Worm (Caenorhabditis elegans) whole organism, L1 larva: ENCODE measurements around the gene faah-5.

Experiments
- aly-2 ChIP-seq: fragments of 150-350 bp; optimal IDR thresholded peaks from 2 replicates; lab custom pipeline; 2014; ENCODE audit warnings: missing biosample characterization, missing genetic modification characterization
- ama-1 ChIP-seq: fragments of 150-350 bp; optimal IDR thresholded peaks from 2 replicates; lab custom pipeline; 2014
- blmp-1 ChIP-seq: fragments of 150-350 bp; optimal IDR thresholded peaks from 2 replicates; lab custom pipeline; 2014; ENCODE audit warnings: missing biosample characterization, missing genetic modification characterization
- ceh-63 ChIP-seq: fragments of 200-800 bp; sonication (Bioruptor generic); optimal IDR thresholded peaks from 2 replicates; lab custom pipeline; 2018; ENCODE audit warnings: mild to moderate bottlenecking, missing genetic modification characterization, missing compliant biosample characterization
- ceh-8 ChIP-seq: fragments of 200-800 bp; sonication (Bioruptor generic); optimal IDR thresholded peaks from 2 replicates; lab custom pipeline; 2018; ENCODE audit warnings: mild to moderate bottlenecking, missing genetic modification characterization, moderate library complexity, missing compliant biosample characterization
- ceh-82 ChIP-seq, 3 experiments: fragments of 150-350 bp in 1 of 3; sonication (generic microtip) in 2 of 3; optimal IDR thresholded peaks; 2 replicates each; lab custom pipeline; 2014 to 2017; ENCODE audit warnings: missing biosample characterization in 3 of 3, missing genetic modification characterization in 3 of 3
- ceh-88 ChIP-seq: fragments of 200-800 bp; sonication (Bioruptor generic); IDR thresholded peaks from 2 replicates; pipeline ENCODE4 v1.3.6; 2022; ENCODE audit warnings: missing genetic modification characterization, missing compliant biosample characterization
- ceh-90 ChIP-seq: sonication (generic microtip); optimal IDR thresholded peaks from 2 replicates; lab custom pipeline; 2016; ENCODE audit warnings: missing genetic modification characterization, missing compliant biosample characterization
- dpl-1 ChIP-seq, 3 experiments: fragments of 150-350 bp in 2 of 3; sonication (generic microtip) in 1 of 3; optimal IDR thresholded peaks; 2 replicates each; lab custom pipeline; 2014 to 2017; ENCODE audit warnings: missing biosample characterization in 3 of 3, missing genetic modification characterization in 3 of 3, missing genetic modification reagents in 3 of 3
- dsc-1 ChIP-seq: sonication (generic microtip); optimal IDR thresholded peaks from 2 replicates; lab custom pipeline; 2016; ENCODE audit warnings: mild to moderate bottlenecking, missing genetic modification characterization, missing compliant biosample characterization
- efl-3 ChIP-seq: fragments of 200-800 bp; sonication (Bioruptor generic); optimal IDR thresholded peaks from 2 replicates; lab custom pipeline; 2018; ENCODE audit warnings: mild to moderate bottlenecking, missing genetic modification characterization, missing compliant biosample characterization
- egl-27 ChIP-seq, 2 experiments: fragments of 150-350 bp in 1 of 2; sonication (generic microtip); optimal IDR thresholded peaks; 3 replicates each; lab custom pipeline; 2017 to 2018; ENCODE audit warnings: missing biosample characterization in 2 of 2, missing genetic modification characterization in 2 of 2, missing genetic modification reagents in 2 of 2
- elt-2 ChIP-seq: sonication (generic microtip); optimal IDR thresholded peaks from 2 replicates; lab custom pipeline; 2016; ENCODE audit warnings: missing genetic modification characterization, mild to moderate bottlenecking, inconsistent platforms, missing compliant biosample characterization, missing genetic modification reagents
- fkh-10 ChIP-seq: sonication (generic microtip); optimal IDR thresholded peaks from 2 replicates; lab custom pipeline; 2017; ENCODE audit warnings: missing biosample characterization, missing genetic modification reagents, missing genetic modification characterization
- fkh-4 ChIP-seq: sonication (generic microtip); optimal IDR thresholded peaks from 2 replicates; lab custom pipeline; 2016; ENCODE audit warnings: missing compliant biosample characterization, missing genetic modification characterization, borderline replicate concordance
- fos-1 ChIP-seq: fragments of 150-350 bp; optimal IDR thresholded peaks from 2 replicates; lab custom pipeline; 2014; ENCODE audit warnings: missing biosample characterization, missing genetic modification characterization
- hlh-17 ChIP-seq: fragments of 200-800 bp; sonication (Bioruptor generic); optimal IDR thresholded peaks from 2 replicates; lab custom pipeline; 2018; ENCODE audit warnings: missing genetic modification characterization, mild to moderate bottlenecking, missing compliant biosample characterization, moderate library complexity, borderline replicate concordance
- hlh-4 ChIP-seq: sonication (generic microtip); optimal IDR thresholded peaks from 2 replicates; lab custom pipeline; 2016; ENCODE audit warnings: mild to moderate bottlenecking, missing genetic modification characterization, missing compliant biosample characterization
- hpl-2 ChIP-seq: fragments of 150-350 bp; optimal IDR thresholded peaks from 2 replicates; lab custom pipeline; 2014; ENCODE audit warnings: missing biosample characterization, missing genetic modification reagents, missing genetic modification characterization
- irx-1 ChIP-seq: sonication (generic microtip); optimal IDR thresholded peaks from 2 replicates; lab custom pipeline; 2016; ENCODE audit warnings: missing genetic modification characterization, missing compliant biosample characterization
- isw-1 ChIP-seq: fragments of 200-800 bp; sonication (Bioruptor generic); IDR thresholded peaks from 2 replicates; pipeline ENCODE4 v1.3.6; 2022; ENCODE audit warnings: missing genetic modification characterization, missing compliant biosample characterization
- lin-13 ChIP-seq: fragments of 150-350 bp; optimal IDR thresholded peaks from 2 replicates; lab custom pipeline; 2014; ENCODE audit warnings: missing biosample characterization, missing genetic modification reagents, missing genetic modification characterization
- lin-15B ChIP-seq: fragments of 150-350 bp; sonication (generic microtip); optimal IDR thresholded peaks from 3 replicates; lab custom pipeline; 2014; ENCODE audit warnings: missing biosample characterization, missing genetic modification characterization
- lin-35 ChIP-seq, 2 experiments: fragments of 150-350 bp; optimal IDR thresholded peaks; 2 replicates each; lab custom pipeline; 2014; ENCODE audit warnings: missing biosample characterization in 2 of 2, missing genetic modification characterization in 2 of 2, missing genetic modification reagents in 2 of 2
- mab-9 ChIP-seq: fragments of 200-800 bp; sonication (Bioruptor generic); IDR thresholded peaks from 2 replicates; pipeline ENCODE4 v1.3.6; 2022; ENCODE audit warnings: missing genetic modification reagents, missing genetic modification characterization, missing compliant biosample characterization
- mdl-1 ChIP-seq, 2 experiments: fragments of 150-350 bp; optimal IDR thresholded peaks; 2 replicates each; lab custom pipeline; 2014 to 2017; ENCODE audit warnings: missing biosample characterization in 2 of 2, missing genetic modification characterization in 2 of 2, inconsistent platforms in 1 of 2
- mef-2 ChIP-seq: fragments of 150-350 bp; optimal IDR thresholded peaks from 2 replicates; lab custom pipeline; 2014; ENCODE audit warnings: missing biosample characterization, missing genetic modification characterization
- nhr-19 ChIP-seq: fragments of 200-800 bp; sonication (Bioruptor generic); conservative IDR thresholded peaks from 2 replicates; pipeline ENCODE4 v1.3.6; 2022; ENCODE audit warnings: missing genetic modification characterization, missing compliant biosample characterization
- nhr-20 ChIP-seq: sonication (generic microtip); optimal IDR thresholded peaks from 2 replicates; lab custom pipeline; 2016; ENCODE audit warnings: mild to moderate bottlenecking, missing genetic modification characterization, missing compliant biosample characterization
- nhr-237 ChIP-seq: fragments of 150-350 bp; optimal IDR thresholded peaks from 2 replicates; lab custom pipeline; 2014; ENCODE audit warnings: missing biosample characterization, missing genetic modification characterization
- nhr-76 ChIP-seq: sonication (generic microtip); optimal IDR thresholded peaks from 2 replicates; lab custom pipeline; 2017; ENCODE audit warnings: missing biosample characterization, missing genetic modification characterization
- nhr-77 ChIP-seq: fragments of 150-350 bp; optimal IDR thresholded peaks from 2 replicates; lab custom pipeline; 2014; ENCODE audit warnings: missing biosample characterization, missing genetic modification characterization
- nhr-84 ChIP-seq: sonication (generic microtip); optimal IDR thresholded peaks from 2 replicates; lab custom pipeline; 2017; ENCODE audit warnings: missing biosample characterization, missing genetic modification characterization
- nhr-85 ChIP-seq: sonication (generic microtip); peaks from one replicate; lab custom pipeline; 2016; ENCODE audit warnings: missing genetic modification characterization, inconsistent platforms, missing compliant biosample characterization
- nhr-90 ChIP-seq: sonication (generic microtip); optimal IDR thresholded peaks from 2 replicates; lab custom pipeline; 2016; ENCODE audit warnings: mild to moderate bottlenecking, missing genetic modification characterization, missing compliant biosample characterization; ENCODE audit not compliant: poor library complexity
- pag-3 ChIP-seq: sonication (generic microtip); optimal IDR thresholded peaks from 2 replicates; lab custom pipeline; 2017; ENCODE audit warnings: missing genetic modification characterization, mild to moderate bottlenecking, missing compliant biosample characterization, antibody characterized with exemption, borderline replicate concordance; ENCODE audit not compliant: insufficient read depth
- pax-3 ChIP-seq: fragments of 200-800 bp; sonication (Bioruptor generic); optimal IDR thresholded peaks from 2 replicates; lab custom pipeline; 2018; ENCODE audit warnings: mild to moderate bottlenecking, missing genetic modification characterization, moderate library complexity, missing compliant biosample characterization
- snpc-4 ChIP-seq: fragments of 150-350 bp; optimal IDR thresholded peaks from 2 replicates; lab custom pipeline; 2014; ENCODE audit warnings: missing biosample characterization, missing genetic modification characterization
- snu-23 ChIP-seq: sonication (generic microtip); optimal IDR thresholded peaks from 2 replicates; lab custom pipeline; 2016; ENCODE audit warnings: missing genetic modification characterization, missing compliant biosample characterization
- sox-4 ChIP-seq: sonication (generic microtip); optimal IDR thresholded peaks from 2 replicates; lab custom pipeline; 2016; ENCODE audit warnings: missing genetic modification characterization, missing compliant biosample characterization
- sptf-1 ChIP-seq: fragments of 150-350 bp; optimal IDR thresholded peaks from 2 replicates; lab custom pipeline; 2014; ENCODE audit warnings: missing biosample characterization, missing genetic modification characterization
- tbx-2 ChIP-seq: sonication (generic microtip); optimal IDR thresholded peaks from 2 replicates; lab custom pipeline; 2016; ENCODE audit warnings: missing genetic modification characterization, missing compliant biosample characterization
- unc-130 ChIP-seq: fragments of 150-350 bp; optimal IDR thresholded peaks from 2 replicates; lab custom pipeline; 2017; ENCODE audit warnings: missing biosample characterization, missing genetic modification characterization, inconsistent platforms
- unc-62 ChIP-seq: fragments of 150-350 bp; optimal IDR thresholded peaks from 2 replicates; lab custom pipeline; 2014; ENCODE audit warnings: missing biosample characterization, missing genetic modification reagents, missing genetic modification characterization
- vab-15 ChIP-seq: sonication (generic microtip); optimal IDR thresholded peaks from 2 replicates; lab custom pipeline; 2017; ENCODE audit warnings: missing genotype, mild to moderate bottlenecking, missing genetic modification characterization, missing compliant biosample characterization
- xbp-1 ChIP-seq: sonication (generic microtip); optimal IDR thresholded peaks from 2 replicates; lab custom pipeline; 2016; ENCODE audit warnings: missing genetic modification characterization, missing compliant biosample characterization
- zag-1 ChIP-seq: fragments of 150-350 bp; optimal IDR thresholded peaks from 2 replicates; lab custom pipeline; 2014; ENCODE audit warnings: missing biosample characterization, missing genetic modification characterization
- zip-4 ChIP-seq: fragments of 200-800 bp; sonication (Bioruptor generic); optimal IDR thresholded peaks from 2 replicates; lab custom pipeline; 2018; ENCODE audit warnings: mild to moderate bottlenecking, missing genetic modification characterization, moderate library complexity, missing compliant biosample characterization

faah-5 gene

DNA sequence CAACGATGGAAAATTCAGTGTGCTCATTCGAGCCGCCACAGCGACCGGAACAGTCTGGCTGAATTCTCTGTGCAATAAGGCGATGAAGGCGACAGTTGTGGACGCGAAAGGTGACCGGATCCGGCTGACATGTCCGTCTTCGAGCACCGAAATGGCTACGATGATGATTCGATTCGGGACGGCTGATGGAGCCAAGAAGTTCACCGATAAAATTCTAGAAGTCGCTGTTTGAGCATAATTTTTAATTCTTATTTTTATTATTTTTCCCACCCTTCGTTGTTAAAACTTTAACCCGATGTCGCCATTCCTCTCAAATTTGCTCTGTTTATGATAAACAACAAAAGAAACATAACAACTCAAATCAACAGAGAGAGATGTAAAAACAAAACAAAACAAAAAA lies 26.3 kb upstream of the faah-5 start:
- no peak for TF ChIP-seq sptf-1
- no peak for TF ChIP-seq pax-3 (tag; lab: Kevin White, UChicago)
- TF ChIP-seq, all 84 proteins: peak for 0

DNA sequence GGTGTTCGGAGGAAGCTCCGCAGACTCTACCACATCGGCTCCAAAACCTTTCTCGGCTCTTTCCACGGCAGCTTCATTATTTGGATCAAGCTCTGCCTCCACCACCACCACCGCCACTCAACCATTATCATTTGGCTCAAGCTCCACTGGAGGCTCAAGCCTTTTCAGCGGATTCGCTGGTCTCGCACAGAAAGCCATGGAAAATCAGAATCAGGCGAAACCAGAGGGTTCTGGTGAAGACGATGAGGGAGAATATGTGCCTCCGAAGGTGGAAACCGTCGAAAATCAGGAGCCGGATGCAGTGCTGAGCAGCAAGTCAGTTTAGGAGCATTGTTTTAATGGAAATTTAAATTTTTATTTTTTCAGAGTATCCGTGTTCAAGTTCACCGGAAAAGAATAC lies 25.9 kb upstream of the faah-5 start:
- TF ChIP-seq nhr-90 (tag; lab: Kevin White, UChicago) (no peak), nhr-19 (no peak), ceh-88 (GFP tag; lab: Robert Waterston, UW) (no peak), irx-1 (no peak), isw-1 (GFP tag; lab: Robert Waterston, UW) (no peak), pag-3 (tag; lab: Kevin White, UChicago) (no peak), snu-23 (GFP tag; lab: Kevin White, UChicago) (no peak), egl-27 (tag; optimal IDR thresholded peaks at IDR 0.05; lab: Kevin White, UChicago) (no peak), nhr-84 (tag; lab: Kevin White, UChicago) (no peak), unc-62 (GFP tag; lab: Kevin White, UChicago) (no peak), nhr-237 (tag; lab: Kevin White, UChicago) (no peak), hpl-2 (GFP tag; lab: Kevin White, UChicago) (no peak), pax-3 (tag; lab: Kevin White, UChicago) (no peak), lin-13 (GFP tag; lab: Kevin White, UChicago) (no peak), fkh-10 (GFP tag; lab: Kevin White, UChicago) (no peak), dpl-1 (GFP tag; optimal IDR thresholded peaks at IDR 0.05; lab: Kevin White, UChicago) (no peak)

DNA sequence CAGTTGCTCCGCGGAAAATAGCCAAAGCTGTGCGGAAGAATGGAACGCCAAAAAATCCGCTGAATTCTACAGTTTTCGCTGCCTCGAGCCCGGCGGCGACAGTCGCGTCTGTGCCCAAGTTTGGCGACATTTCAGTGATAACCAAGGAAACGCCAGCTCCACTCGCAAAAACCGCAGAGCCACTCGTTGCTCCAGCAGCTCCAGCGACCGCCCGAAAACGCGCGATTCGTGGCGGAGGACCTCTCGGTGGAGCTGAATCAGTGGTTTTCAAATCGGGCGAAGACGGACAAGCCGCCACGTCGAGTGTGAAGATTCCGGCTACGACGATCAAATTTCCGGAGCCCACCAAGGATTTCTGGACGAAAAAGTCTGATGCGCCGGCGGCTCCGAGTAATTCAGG lies 25.0 kb upstream of the faah-5 start:
- TF ChIP-seq fkh-4 (tag; lab: Kevin White, UChicago) (no peak), aly-2 (no peak), sox-4 (no peak)

DNA sequence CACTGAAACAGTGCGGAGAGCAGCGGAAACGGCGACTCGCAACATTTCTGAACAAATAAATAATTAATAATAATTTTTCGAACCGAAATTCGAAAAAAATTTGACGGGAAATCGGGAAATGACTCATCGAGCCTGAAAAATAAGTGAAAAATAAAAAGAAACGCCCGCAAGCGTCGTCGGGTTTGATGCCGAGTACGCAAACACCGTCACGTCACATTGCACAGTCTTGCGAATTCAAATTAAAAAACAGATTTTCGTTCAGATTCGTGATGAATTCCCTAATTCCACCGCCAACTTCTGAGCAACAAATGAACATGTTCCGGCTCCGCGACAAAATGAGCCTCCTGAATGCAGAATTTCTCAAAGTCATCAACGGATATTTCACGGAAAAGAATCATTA lies 24.4 kb upstream of the faah-5 start, which contains the start of the genes ndab-1 and npp-16:
TSS of gene ndab-1 (minus strand) at position 47 of the 400 bp plus-strand sequence.
TSS of gene npp-16 (plus strand) at position 263 of the 400 bp plus-strand sequence.
- TF ChIP-seq blmp-1 (tag; lab: Kevin White, UChicago) = no peak
- TF ChIP-seq dsc-1 = peak; percentile 47
- no peak for TF ChIP-seq vab-15 (tag; lab: Kevin White, UChicago)
- TF ChIP-seq fos-1 = no peak
- TF ChIP-seq ceh-8 (GFP tag; lab: Kevin White, UChicago) = peak; percentile 39
- no peak for TF ChIP-seq zag-1 (tag; lab: Kevin White, UChicago)
- no peak for TF ChIP-seq fkh-10 (GFP tag; lab: Kevin White, UChicago)
- no peak for TF ChIP-seq zip-4
- TF ChIP-seq mdl-1 (tag; optimal IDR thresholded peaks at IDR 0.05; lab: Kevin White, UChicago) = peak in 1 of 2 experiments; percentile 1
- TF ChIP-seq hlh-17 = no peak
- TF ChIP-seq mab-9 (GFP tag; lab: Robert Waterston, UW) = no peak
- no peak for TF ChIP-seq lin-15B (tag; lab: Kevin White, UChicago)
- TF ChIP-seq ceh-82 (tag; optimal IDR thresholded peaks at IDR 0.05; lab: Kevin White, UChicago) = peak in 2 of 3 experiments; percentile 17 to 38
- TF ChIP-seq hpl-2 (GFP tag; lab: Kevin White, UChicago) = no peak
- TF ChIP-seq aly-2 = no peak
- no peak for TF ChIP-seq nhr-85
- no peak for TF ChIP-seq ceh-90 (tag; lab: Kevin White, UChicago)
- TF ChIP-seq fkh-4 (tag; lab: Kevin White, UChicago) = no peak
- no peak for TF ChIP-seq nhr-77 (tag; lab: Kevin White, UChicago)
- no peak for TF ChIP-seq efl-3 (GFP tag; lab: Kevin White, UChicago)
- peak; percentile 33 for TF ChIP-seq tbx-2
- TF ChIP-seq snpc-4 (tag; lab: Kevin White, UChicago) = peak; percentile 36
- no peak for TF ChIP-seq ceh-63 (GFP tag; lab: Kevin White, UChicago)
- TF ChIP-seq xbp-1 (tag; lab: Kevin White, UChicago) = peak; percentile 28
- TF ChIP-seq elt-2 (tag; lab: Kevin White, UChicago) = no peak
- no peak for TF ChIP-seq nhr-76 (tag; lab: Kevin White, UChicago)
- TF ChIP-seq lin-35 (GFP tag; optimal IDR thresholded peaks at IDR 0.05; lab: Kevin White, UChicago) = peak; percentile 38 to 51
- TF ChIP-seq pax-3 (tag; lab: Kevin White, UChicago) = no peak
- peak; percentile 35 for TF ChIP-seq nhr-20 (tag; lab: Kevin White, UChicago)
- peak; percentile 75 for TF ChIP-seq unc-130 (tag; lab: Kevin White, UChicago)
- TF ChIP-seq ama-1 = no peak
- TF ChIP-seq hlh-4 = no peak
- no peak for TF ChIP-seq mef-2 (tag; lab: Kevin White, UChicago)
